Worm (Caenorhabditis elegans) whole organism, L4 larva: ENCODE measurements around the gene F42H10.2.

Source experiments
- F10B5.3 ChIP-seq: sonication (generic microtip); optimal IDR thresholded peaks from 2 replicates; lab custom pipeline; 2016; ENCODE audit warnings: mild to moderate bottlenecking, missing genetic modification characterization, missing compliant biosample characterization
- F26F4.8 ChIP-seq: fragments of 200-800 bp; sonication (Bioruptor generic); conservative IDR thresholded peaks from 2 replicates; pipeline ENCODE4 v1.3.6; 2022; ENCODE audit warnings: missing genetic modification characterization, missing compliant biosample characterization
- F49E8.2 ChIP-seq: sonication (generic microtip); optimal IDR thresholded peaks from 2 replicates; lab custom pipeline; 2016; ENCODE audit warnings: missing compliant biosample characterization, mild to moderate bottlenecking, missing genetic modification characterization, borderline replicate concordance
- R02D3.7 ChIP-seq: fragments of 150-350 bp; sonication (generic microtip); optimal IDR thresholded peaks from 3 replicates; lab custom pipeline; 2014; ENCODE audit warnings: missing biosample characterization, missing genetic modification characterization
- Y105C5A.15 ChIP-seq: fragments of 200-800 bp; sonication (Bioruptor generic); IDR thresholded peaks from 2 replicates; pipeline ENCODE4 v1.3.6; 2022; ENCODE audit warnings: missing genetic modification characterization, missing compliant biosample characterization
- ZK546.5 ChIP-seq, 2 experiments: sonication (generic microtip); optimal IDR thresholded peaks; 2 replicates each; lab custom pipeline; 2017; ENCODE audit warnings: missing biosample characterization in 2 of 2, missing genetic modification characterization in 2 of 2
- aha-1 ChIP-seq: fragments of 150-350 bp; peaks from one replicate; lab custom pipeline; 2014; ENCODE audit warnings: missing biosample characterization, missing genetic modification characterization
- aly-2 ChIP-seq: sonication (generic microtip); optimal IDR thresholded peaks from 2 replicates; lab custom pipeline; 2018; ENCODE audit warnings: missing biosample characterization, missing genetic modification characterization
- attf-4 ChIP-seq: sonication (generic microtip); optimal IDR thresholded peaks from 3 replicates; lab custom pipeline; 2017; ENCODE audit warnings: missing biosample characterization, missing genetic modification characterization
- ceh-28 ChIP-seq: fragments of 150-350 bp; optimal IDR thresholded peaks from 2 replicates; lab custom pipeline; 2014; ENCODE audit warnings: missing biosample characterization, missing genetic modification reagents, missing genetic modification characterization
- ceh-44 ChIP-seq: fragments of 200-800 bp; sonication (Bioruptor generic); IDR thresholded peaks from 2 replicates; pipeline ENCODE4 v1.3.6; 2022; ENCODE audit warnings: missing genetic modification reagents, missing genetic modification characterization, missing compliant biosample characterization
- ceh-62 ChIP-seq: sonication (generic microtip); optimal IDR thresholded peaks from 2 replicates; lab custom pipeline; 2017; ENCODE audit warnings: missing biosample characterization, missing genetic modification characterization
- cey-2 ChIP-seq: sonication (generic microtip); optimal IDR thresholded peaks from 3 replicates; lab custom pipeline; 2017; ENCODE audit warnings: missing genetic modification characterization, mild to moderate bottlenecking, missing compliant biosample characterization, antibody characterized with exemption, borderline replicate concordance; ENCODE audit not compliant: insufficient read depth
- ctbp-1 ChIP-seq: fragments of 200-800 bp; sonication (Bioruptor generic); IDR thresholded peaks from 2 replicates; pipeline ENCODE4 v1.3.6; 2022; ENCODE audit warnings: missing genetic modification reagents, missing genetic modification characterization, missing compliant biosample characterization
- daf-12 ChIP-seq: fragments of 150-350 bp; optimal IDR thresholded peaks from 2 replicates; lab custom pipeline; 2014; ENCODE audit warnings: missing biosample characterization, missing genetic modification reagents, missing genetic modification characterization
- daf-16 ChIP-seq, 3 experiments: sonication (generic microtip); optimal IDR thresholded peaks; 2 replicates each; lab custom pipeline; 2016 to 2017; ENCODE audit warnings: missing genetic modification characterization in 3 of 3, missing genetic modification reagents in 3 of 3, mild to moderate bottlenecking in 2 of 3, missing compliant biosample characterization in 2 of 3, missing biosample characterization in 1 of 3, moderate library complexity in 1 of 3
- daf-19 ChIP-seq: fragments of 200-800 bp; sonication (Bioruptor generic); conservative IDR thresholded peaks from 2 replicates; pipeline ENCODE4 v1.3.6; 2022; ENCODE audit warnings: missing genetic modification characterization, missing compliant biosample characterization
- dmd-6 ChIP-seq: fragments of 200-800 bp; sonication (Bioruptor generic); IDR thresholded peaks from 2 replicates; pipeline ENCODE4 v1.3.6; 2022; ENCODE audit warnings: missing genetic modification reagents, missing genetic modification characterization, missing compliant biosample characterization
- dmd-8 ChIP-seq: fragments of 200-800 bp; sonication (Bioruptor generic); IDR thresholded peaks from 2 replicates; pipeline ENCODE4 v1.3.6; 2022; ENCODE audit warnings: missing genetic modification characterization, missing compliant biosample characterization
- dve-1 ChIP-seq: sonication (generic microtip); optimal IDR thresholded peaks from 2 replicates; lab custom pipeline; 2017; ENCODE audit warnings: antibody characterized with exemption, mild to moderate bottlenecking, missing genetic modification characterization, missing compliant biosample characterization; ENCODE audit not compliant: insufficient read depth
- egl-43 ChIP-seq: fragments of 200-800 bp; sonication (Bioruptor generic); IDR thresholded peaks from 2 replicates; pipeline ENCODE4 v1.3.6; 2022; ENCODE audit warnings: missing genetic modification reagents, missing genetic modification characterization, missing compliant biosample characterization
- fos-1 ChIP-seq: fragments of 150-350 bp; optimal IDR thresholded peaks from 2 replicates; lab custom pipeline; 2014; ENCODE audit warnings: missing biosample characterization, missing genetic modification characterization
- hif-1 ChIP-seq, 2 experiments: sonication (generic microtip); optimal IDR thresholded peaks; 2 replicates each; lab custom pipeline; 2016 to 2017; ENCODE audit warnings: missing compliant biosample characterization in 2 of 2, missing genetic modification characterization in 2 of 2, missing genetic modification reagents in 2 of 2, missing genotype in 2 of 2, mild to moderate bottlenecking in 1 of 2
- hlh-11 ChIP-seq: fragments of 200-800 bp; sonication (Bioruptor generic); optimal IDR thresholded peaks from 2 replicates; lab custom pipeline; 2018; ENCODE audit warnings: mild to moderate bottlenecking, missing genetic modification characterization, missing compliant biosample characterization
- hmg-1.1 ChIP-seq: fragments of 200-800 bp; sonication (Bioruptor generic); IDR thresholded peaks from 2 replicates; pipeline ENCODE4 v1.3.6; 2022; ENCODE audit warnings: missing genetic modification reagents, missing genetic modification characterization, missing compliant biosample characterization
- lin-38 ChIP-seq: fragments of 200-800 bp; sonication (Bioruptor generic); IDR thresholded peaks from 2 replicates; pipeline ENCODE4 v1.3.6; 2022; ENCODE audit warnings: missing genetic modification reagents, missing genetic modification characterization, missing compliant biosample characterization
- lin-39 ChIP-seq: fragments of 150-350 bp; optimal IDR thresholded peaks from 2 replicates; lab custom pipeline; 2014; ENCODE audit warnings: missing biosample characterization, missing genetic modification reagents, missing genetic modification characterization
- mes-2 ChIP-seq: sonication (generic microtip); optimal IDR thresholded peaks from 2 replicates; lab custom pipeline; 2016; ENCODE audit warnings: missing genotype, mild to moderate bottlenecking, missing genetic modification characterization, missing compliant biosample characterization; ENCODE audit not compliant: poor library complexity, severe bottlenecking
- mxl-2 ChIP-seq: fragments of 200-800 bp; sonication (Bioruptor generic); conservative IDR thresholded peaks from 2 replicates; pipeline ENCODE4 v1.3.6; 2022; ENCODE audit warnings: missing genetic modification reagents, missing genetic modification characterization, missing compliant biosample characterization
- nhr-10 ChIP-seq: fragments of 150-350 bp; optimal IDR thresholded peaks from 2 replicates; lab custom pipeline; 2014; ENCODE audit warnings: missing biosample characterization, missing genetic modification characterization
- nhr-102 ChIP-seq: sonication (generic microtip); optimal IDR thresholded peaks from 2 replicates; lab custom pipeline; 2016; ENCODE audit warnings: mild to moderate bottlenecking, missing genetic modification characterization, moderate library complexity, missing compliant biosample characterization
- nhr-237 ChIP-seq: sonication (generic microtip); optimal IDR thresholded peaks from 2 replicates; lab custom pipeline; 2017; ENCODE audit warnings: missing biosample characterization, missing genetic modification characterization
- nhr-41 ChIP-seq: fragments of 200-800 bp; sonication (Bioruptor generic); IDR thresholded peaks from 2 replicates; pipeline ENCODE4 v1.3.6; 2022; ENCODE audit warnings: missing genetic modification reagents, missing genetic modification characterization, missing compliant biosample characterization
- nhr-42 ChIP-seq: fragments of 200-800 bp; sonication (Bioruptor generic); IDR thresholded peaks from 2 replicates; pipeline ENCODE4 v1.3.6; 2022; ENCODE audit warnings: missing genetic modification characterization, missing compliant biosample characterization
- nhr-76 ChIP-seq: fragments of 150-350 bp; optimal IDR thresholded peaks from 2 replicates; lab custom pipeline; 2014; ENCODE audit warnings: missing biosample characterization, missing genetic modification characterization
- nhr-77 ChIP-seq: fragments of 150-350 bp; optimal IDR thresholded peaks from 2 replicates; lab custom pipeline; 2014; ENCODE audit warnings: missing biosample characterization, missing genetic modification characterization
- pha-4 ChIP-seq, 2 experiments: fragments of 150-350 bp in 1 of 2; fragments of 200-800 bp in 1 of 2; sonication (Bioruptor generic) in 1 of 2; IDR thresholded peaks in 1 of 2; optimal IDR thresholded peaks in 1 of 2; 2 replicates each; pipeline versions ENCODE4 v1.3.6 to Lab custom; 2014 to 2022; ENCODE audit warnings: missing genetic modification characterization in 2 of 2, missing genetic modification reagents in 2 of 2, missing biosample characterization in 1 of 2, missing compliant biosample characterization in 1 of 2
- php-3 ChIP-seq: fragments of 200-800 bp; sonication (Bioruptor generic); IDR thresholded peaks from 2 replicates; pipeline ENCODE4 v1.3.6; 2022; ENCODE audit warnings: missing genetic modification reagents, missing genetic modification characterization, missing compliant biosample characterization
- saeg-2 ChIP-seq: fragments of 200-800 bp; sonication (Bioruptor generic); IDR thresholded peaks from 2 replicates; pipeline ENCODE4 v1.3.6; 2022; ENCODE audit warnings: missing genetic modification reagents, missing genetic modification characterization, missing compliant biosample characterization
- sdz-12 ChIP-seq: fragments of 200-800 bp; sonication (Bioruptor generic); optimal IDR thresholded peaks from 2 replicates; lab custom pipeline; 2018; ENCODE audit warnings: mild to moderate bottlenecking, missing genetic modification characterization, missing compliant biosample characterization
- set-16 ChIP-seq: fragments of 200-800 bp; sonication (Bioruptor generic); IDR thresholded peaks from 2 replicates; pipeline ENCODE4 v1.3.6; 2022; ENCODE audit warnings: missing genetic modification reagents, missing genetic modification characterization, missing compliant biosample characterization
- snpc-1.2 ChIP-seq: fragments of 200-800 bp; sonication (Bioruptor generic); IDR thresholded peaks from 2 replicates; pipeline ENCODE4 v1.3.6; 2022; ENCODE audit warnings: missing genetic modification reagents, missing genetic modification characterization, missing compliant biosample characterization
- vab-7 ChIP-seq: fragments of 200-800 bp; sonication (Bioruptor generic); IDR thresholded peaks from 2 replicates; pipeline ENCODE4 v1.3.6; 2022; ENCODE audit warnings: missing genetic modification reagents, missing genetic modification characterization, missing compliant biosample characterization
- zfp-3 ChIP-seq: fragments of 200-800 bp; sonication (Bioruptor generic); conservative IDR thresholded peaks from 2 replicates; pipeline ENCODE4 v1.3.6; 2022; ENCODE audit warnings: missing genetic modification reagents, missing genetic modification characterization, missing compliant biosample characterization
- zip-2 ChIP-seq: fragments of 150-350 bp; optimal IDR thresholded peaks from 2 replicates; lab custom pipeline; 2014; ENCODE audit warnings: missing biosample characterization, missing genetic modification characterization
- ztf-11 ChIP-seq: fragments of 150-350 bp; optimal IDR thresholded peaks from 2 replicates; lab custom pipeline; 2014; ENCODE audit warnings: missing biosample characterization, missing genetic modification characterization

Gene F42H10.2

ce11 chrIII:8446534-8446933 lies 43.9 kb upstream of the F42H10.2 start, which contains the start of gene hsp-110 (continued):
- no peak for TF ChIP-seq R02D3.7 (tag; lab: Kevin White, UChicago)
- no peak for TF ChIP-seq dve-1 (tag; lab: Kevin White, UChicago)
- TF ChIP-seq daf-12 (tag; lab: Kevin White, UChicago): no peak
- no peak for TF ChIP-seq lin-39 (tag; lab: Kevin White, UChicago)
- TF ChIP-seq F49E8.2 (tag; lab: Kevin White, UChicago): no peak
- TF ChIP-seq ceh-28: no peak
- TF ChIP-seq dmd-8 (GFP tag; lab: Robert Waterston, UW): no peak
- TF ChIP-seq fos-1 (tag; lab: Kevin White, UChicago): no peak
- TF ChIP-seq nhr-10 (tag; lab: Kevin White, UChicago): no peak
- TF ChIP-seq nhr-102 (tag; lab: Kevin White, UChicago): no peak
- TF ChIP-seq ceh-62 (tag; lab: Kevin White, UChicago): no peak
- no peak for TF ChIP-seq zip-2 (tag; lab: Kevin White, UChicago)
- TF ChIP-seq aly-2 (tag; lab: Kevin White, UChicago): no peak
- peak; percentile 25; the same call in 1 of the 2 replicates for TF ChIP-seq vab-7 (GFP tag; lab: Robert Waterston, UW)
- no peak for TF ChIP-seq lin-38 (GFP tag; lab: Robert Waterston, UW)
- no peak for TF ChIP-seq nhr-237 (tag; lab: Kevin White, UChicago)
- no peak for TF ChIP-seq ZK546.5 (tag; optimal IDR thresholded peaks at IDR 0.05; lab: Kevin White, UChicago)

ce11 chrIII:8446940-8447403 lies 43.4 kb upstream of the F42H10.2 start, which contains the start of gene rpn-3:
rpn-3 (plus strand) TSS chrIII:8447353.
- no peak for TF ChIP-seq egl-43 (GFP tag; lab: Robert Waterston, UW)
- TF ChIP-seq hmg-1.1: peak; percentile 84
- no peak for TF ChIP-seq Y105C5A.15 (GFP tag; lab: Robert Waterston, UW)
- TF ChIP-seq F10B5.3 (tag; lab: Kevin White, UChicago): peak; percentile 85
- TF ChIP-seq php-3 (GFP tag; lab: Robert Waterston, UW): peak; percentile 58
- TF ChIP-seq nhr-42 (GFP tag; lab: Robert Waterston, UW): peak; percentile 72; the same call in 1 of the 2 replicates
- TF ChIP-seq sdz-12 (GFP tag; lab: Kevin White, UChicago): no peak
- peak; percentile 96 for TF ChIP-seq aha-1 (tag; lab: Kevin White, UChicago)
- TF ChIP-seq dmd-8 (GFP tag; lab: Robert Waterston, UW): no peak
- peak; percentile 58 for TF ChIP-seq nhr-76 (tag; lab: Kevin White, UChicago)
- peak; percentile 74 to 81 for TF ChIP-seq hif-1 (tag; optimal IDR thresholded peaks at IDR 0.05; lab: Kevin White, UChicago)
- peak; percentile 85 for TF ChIP-seq zip-2 (tag; lab: Kevin White, UChicago)
- TF ChIP-seq F26F4.8 (GFP tag; lab: Robert Waterston, UW): no peak
- TF ChIP-seq dmd-6 (GFP tag; lab: Robert Waterston, UW): peak; percentile 91
- no peak for TF ChIP-seq daf-12 (tag; lab: Kevin White, UChicago)
- no peak for TF ChIP-seq ceh-44 (GFP tag; lab: Robert Waterston, UW)
- no peak for TF ChIP-seq ztf-11
- no peak for TF ChIP-seq ceh-62 (tag; lab: Kevin White, UChicago)
- TF ChIP-seq daf-16 (GFP tag; optimal IDR thresholded peaks at IDR 0.05; lab: Kevin White, UChicago): peak; percentile 73 to 96
- peak; percentile 84 for TF ChIP-seq daf-16 (tag; optimal IDR thresholded peaks at IDR 0.05; lab: Kevin White, UChicago)
- peak; percentile 21; the same call in 1 of the 2 replicates for TF ChIP-seq nhr-41 (GFP tag; lab: Robert Waterston, UW)
- peak; percentile 95 for TF ChIP-seq zfp-3 (GFP tag; lab: Robert Waterston, UW)
- peak; percentile 81 for TF ChIP-seq ctbp-1 (GFP tag; lab: Robert Waterston, UW)
- peak; percentile 95 for TF ChIP-seq mes-2
- TF ChIP-seq dve-1 (tag; lab: Kevin White, UChicago): peak; percentile 98
- peak; percentile 47 for TF ChIP-seq snpc-1.2 (GFP tag; lab: Robert Waterston, UW)
- TF ChIP-seq pha-4 (GFP tag; IDR thresholded peaks at IDR 0.05; lab: Robert Waterston, UW): peak; percentile 93
- TF ChIP-seq pha-4 (tag; optimal IDR thresholded peaks at IDR 0.05; lab: Kevin White, UChicago): peak; percentile 98
- no peak for TF ChIP-seq cey-2 (tag; lab: Kevin White, UChicago)
- TF ChIP-seq attf-4 (tag; lab: Kevin White, UChicago): no peak
- TF ChIP-seq saeg-2 (GFP tag; lab: Robert Waterston, UW): peak; percentile 82
- TF ChIP-seq nhr-237 (tag; lab: Kevin White, UChicago): peak; percentile 37
- peak; percentile 98 for TF ChIP-seq nhr-77
- no peak for TF ChIP-seq ceh-28
- TF ChIP-seq mxl-2 (GFP tag; lab: Robert Waterston, UW): no peak
- TF ChIP-seq daf-19: no peak; the same call in 1 of the 2 replicates
- TF ChIP-seq set-16 (GFP tag; lab: Robert Waterston, UW): peak; percentile 26; the same call in 1 of the 2 replicates
- peak; percentile 95 for TF ChIP-seq hlh-11 (tag; lab: Kevin White, UChicago)
